Fruit fly (Drosophila melanogaster): ENCODE measurements around the gene Sgs3.
A peak's percentile ranks its signal among the peaks of the same experiment; 100 is the strongest.

Sgs3 gene

DNA sequence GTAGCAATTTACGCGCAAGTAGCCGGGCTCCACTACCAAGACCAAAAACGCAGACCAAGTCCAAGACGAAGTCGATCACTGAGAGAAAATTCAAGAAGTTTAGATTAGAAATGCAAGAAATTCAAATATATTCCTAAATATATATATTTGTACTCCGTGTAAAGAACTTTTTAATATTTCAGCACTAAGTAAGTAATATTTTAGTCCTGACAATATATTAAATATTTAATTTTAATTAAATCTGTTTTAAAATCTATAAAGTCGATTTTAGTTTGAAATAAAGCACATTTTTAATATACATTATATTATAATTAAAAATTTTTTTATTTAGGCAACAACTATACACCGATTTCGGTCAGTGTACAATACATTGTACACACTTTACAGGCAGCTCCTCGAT lies 45.0 kb upstream of the Sgs3 start:
- 0 out of 2 replicates have a peak, but pooled peaks have one; percentile 15 for TF ChIP-seq Xrp1 (GFP tag; IDR thresholded peaks at IDR 0.05)
- TF ChIP-seq CG7839 (tag; optimal IDR thresholded peaks at IDR 0.05): peak; percentile 63
- TF ChIP-seq Hmr (GFP tag; optimal IDR thresholded peaks at IDR 0.05): peak; percentile 43
- TF ChIP-seq CG8478 (optimal IDR thresholded peaks at IDR 0.05): no peak
- peak; percentile 55 for TF ChIP-seq dmrt99B (tag; optimal IDR thresholded peaks at IDR 0.05)
- TF ChIP-seq bcd (GFP tag; optimal IDR thresholded peaks at IDR 0.05): peak; percentile 12
- TF ChIP-seq CG1233 (GFP tag; optimal IDR thresholded peaks at IDR 0.05): peak; percentile 3
- peak; percentile 58 for TF ChIP-seq Sox100B (GFP tag; optimal IDR thresholded peaks at IDR 0.05)
- peak; percentile 30 for TF ChIP-seq CG8388 (GFP tag; optimal IDR thresholded peaks at IDR 0.05)
- peak; percentile 3 for TF ChIP-seq CG13296 (GFP tag; optimal IDR thresholded peaks at IDR 0.05)
- TF ChIP-seq lola (GFP tag; optimal IDR thresholded peaks at IDR 0.05): peak in 1 of 3 experiments; percentile 47
- TF ChIP-seq CG17829 (tag; optimal IDR thresholded peaks at IDR 0.05): peak; percentile 43
- TF ChIP-seq dmrt11E (tag; optimal IDR thresholded peaks at IDR 0.05): peak; percentile 47
- no peak for TF ChIP-seq hth (optimal IDR thresholded peaks at IDR 0.05)
- peak; percentile 21 for TF ChIP-seq tin (GFP tag; optimal IDR thresholded peaks at IDR 0.05)
- peak; percentile 56 for TF ChIP-seq Sox102F (GFP tag; optimal IDR thresholded peaks at IDR 0.05)
- peak; percentile 27 for TF ChIP-seq Ssrp (tag; optimal IDR thresholded peaks at IDR 0.05)
- peak; percentile 22 for TF ChIP-seq HHEX (GFP tag; optimal IDR thresholded peaks at IDR 0.05)
- 0 out of 3 replicates have a peak, but pooled peaks have one; percentile 25 for TF ChIP-seq CG11695 (GFP tag; IDR thresholded peaks at IDR 0.05)
- peak; percentile 52 for TF ChIP-seq CG10979 (tag; optimal IDR thresholded peaks at IDR 0.05)
- TF ChIP-seq CoRest (tag; optimal IDR thresholded peaks at IDR 0.05): peak; percentile 53
- peak in 1 of 2 experiments; percentile 68 for TF ChIP-seq Hr51 (GFP tag; optimal IDR thresholded peaks at IDR 0.05)
- TF ChIP-seq CG17361 (GFP tag; IDR thresholded peaks at IDR 0.05): peak; percentile 67
- peak; percentile 35 for TF ChIP-seq CG10267 (tag; optimal IDR thresholded peaks at IDR 0.05)
- peak; percentile 27; the same call in 1 of the 3 replicates for TF ChIP-seq tgo (GFP tag; IDR thresholded peaks at IDR 0.05)
- TF ChIP-seq nmo (GFP tag; optimal IDR thresholded peaks at IDR 0.05): peak; percentile 53
- TF ChIP-seq CG16779 (GFP tag; IDR thresholded peaks at IDR 0.05): no peak
- TF ChIP-seq grau (tag; optimal IDR thresholded peaks at IDR 0.05): peak; percentile 62
- TF ChIP-seq CG13775 (GFP tag; optimal IDR thresholded peaks at IDR 0.05): peak; percentile 34
- TF ChIP-seq Antp (GFP tag; optimal IDR thresholded peaks at IDR 0.05): no peak
- no peak for TF ChIP-seq CG15073 (GFP tag; optimal IDR thresholded peaks at IDR 0.05)
- TF ChIP-seq CG3281 (GFP tag; optimal IDR thresholded peaks at IDR 0.05): peak; percentile 23
- TF ChIP-seq CG12659 (GFP tag; optimal IDR thresholded peaks at IDR 0.05): peak; percentile 21
- peak; percentile 66 for TF ChIP-seq CG31441 (GFP tag; IDR thresholded peaks at IDR 0.05)
- TF ChIP-seq CG3995 (GFP tag; optimal IDR thresholded peaks at IDR 0.05): no peak
- TF ChIP-seq CG30403 (GFP tag; optimal IDR thresholded peaks at IDR 0.05): peak; percentile 12
- TF ChIP-seq CG11560 (tag; IDR thresholded peaks at IDR 0.05): no peak
- no peak for TF ChIP-seq CG2889 (GFP tag; IDR thresholded peaks at IDR 0.05)
- TF ChIP-seq CG18262 (tag; optimal IDR thresholded peaks at IDR 0.05): peak; percentile 66
- TF ChIP-seq dpn (GFP tag; optimal IDR thresholded peaks at IDR 0.05): no peak
- peak; percentile 35 for TF ChIP-seq Hr3 (GFP tag; optimal IDR thresholded peaks at IDR 0.05)
- TF ChIP-seq zen (tag; optimal IDR thresholded peaks at IDR 0.05): no peak
- peak; percentile 7 for TF ChIP-seq caup (GFP tag; optimal IDR thresholded peaks at IDR 0.05; ENCODE audit: severe bottlenecking)
- TF ChIP-seq gcm (GFP tag; optimal IDR thresholded peaks at IDR 0.05): peak; percentile 18
- no peak for TF ChIP-seq Spps (tag; optimal IDR thresholded peaks at IDR 0.05)
- no peak for TF ChIP-seq chinmo (GFP tag; IDR thresholded peaks at IDR 0.05; ENCODE audit: partially characterized antibody)
- peak; percentile 43 for TF ChIP-seq Meics (GFP tag; optimal IDR thresholded peaks at IDR 0.05)
- TF ChIP-seq CG9817 (tag; optimal IDR thresholded peaks at IDR 0.05): no peak
- peak; percentile 27 for TF ChIP-seq CG17385 (GFP tag; optimal IDR thresholded peaks at IDR 0.05)
- no peak for TF ChIP-seq CG3163 (GFP tag; optimal IDR thresholded peaks at IDR 0.05)

All from whole organism, embryonic.